Worm (Caenorhabditis elegans) whole organism, L3 larva: ENCODE data around the gene R02D5.8.

ENCODE experiments used
- R02D3.7 ChIP-seq: fragments of 150-350 bp; optimal IDR thresholded peaks from 2 replicates; lab custom pipeline; 2014; ENCODE audit warnings: missing biosample characterization, missing genetic modification characterization
- ZK546.5 ChIP-seq: sonication (generic microtip); optimal IDR thresholded peaks from 2 replicates; lab custom pipeline; 2017; ENCODE audit warnings: missing biosample characterization, missing genetic modification characterization
- aly-2 ChIP-seq: fragments of 150-350 bp; optimal IDR thresholded peaks from 2 replicates; lab custom pipeline; 2014; ENCODE audit warnings: missing biosample characterization, missing genetic modification characterization
- ama-1 ChIP-seq: fragments of 150-350 bp; optimal IDR thresholded peaks from 2 replicates; lab custom pipeline; 2018
- ceh-16 ChIP-seq: sonication (generic microtip); optimal IDR thresholded peaks from 2 replicates; lab custom pipeline; 2017; ENCODE audit warnings: missing biosample characterization, missing genetic modification characterization
- ceh-28 ChIP-seq: fragments of 150-350 bp; optimal IDR thresholded peaks from 2 replicates; lab custom pipeline; 2014; ENCODE audit warnings: missing biosample characterization, missing genetic modification reagents, missing genetic modification characterization
- ceh-9 ChIP-seq: sonication (generic microtip); optimal IDR thresholded peaks from 2 replicates; lab custom pipeline; 2018; ENCODE audit warnings: missing biosample characterization, missing genetic modification characterization
- daf-12 ChIP-seq: fragments of 150-350 bp; optimal IDR thresholded peaks from 2 replicates; lab custom pipeline; 2014; ENCODE audit warnings: missing biosample characterization, missing genetic modification reagents, missing genetic modification characterization
- egl-5 ChIP-seq: fragments of 150-350 bp; optimal IDR thresholded peaks from 2 replicates; lab custom pipeline; 2017; ENCODE audit warnings: missing biosample characterization, missing genetic modification reagents, missing genetic modification characterization, inconsistent platforms
- elt-2 ChIP-seq: sonication (generic microtip); optimal IDR thresholded peaks from 2 replicates; lab custom pipeline; 2016; ENCODE audit warnings: missing genetic modification reagents, mild to moderate bottlenecking, missing genetic modification characterization, missing compliant biosample characterization
- elt-3 ChIP-seq, 3 experiments: fragments of 150-350 bp in 1 of 3; sonication (generic microtip) in 2 of 3; optimal IDR thresholded peaks; 2 replicates in 2 of 3; 4 replicates in 1 of 3; lab custom pipeline; 2014 to 2017; ENCODE audit warnings: missing biosample characterization in 3 of 3, missing genetic modification characterization in 3 of 3
- fkh-2 ChIP-seq: fragments of 150-350 bp; optimal IDR thresholded peaks from 2 replicates; lab custom pipeline; 2014; ENCODE audit warnings: missing biosample characterization, missing genetic modification reagents, missing genetic modification characterization
- fos-1 ChIP-seq: fragments of 150-350 bp; optimal IDR thresholded peaks from 2 replicates; lab custom pipeline; 2014; ENCODE audit warnings: missing biosample characterization, missing genetic modification characterization
- hmg-11 ChIP-seq: sonication (generic microtip); optimal IDR thresholded peaks from 2 replicates; lab custom pipeline; 2016; ENCODE audit warnings: missing genetic modification characterization, missing compliant biosample characterization
- jun-1 ChIP-seq: fragments of 150-350 bp; optimal IDR thresholded peaks from 2 replicates; lab custom pipeline; 2014; ENCODE audit warnings: missing biosample characterization, missing genetic modification reagents, missing genetic modification characterization
- lin-15B ChIP-seq: fragments of 150-350 bp; optimal IDR thresholded peaks from 2 replicates; lab custom pipeline; 2014; ENCODE audit warnings: missing biosample characterization, missing genetic modification characterization
- lin-39 ChIP-seq: fragments of 150-350 bp; optimal IDR thresholded peaks from 2 replicates; lab custom pipeline; 2018; ENCODE audit warnings: missing biosample characterization, missing genetic modification reagents, missing genetic modification characterization
- mml-1 ChIP-seq: fragments of 150-350 bp; sonication (generic microtip); optimal IDR thresholded peaks from 3 replicates; lab custom pipeline; 2014; ENCODE audit warnings: missing biosample characterization, missing genetic modification characterization
- nfya-1 ChIP-seq: sonication (generic microtip); optimal IDR thresholded peaks from 2 replicates; lab custom pipeline; 2017; ENCODE audit warnings: missing genetic modification characterization, mild to moderate bottlenecking, missing compliant biosample characterization, antibody characterized with exemption, moderate library complexity; ENCODE audit not compliant: insufficient read depth
- nhr-11 ChIP-seq: fragments of 150-350 bp; optimal IDR thresholded peaks from 2 replicates; lab custom pipeline; 2014; ENCODE audit warnings: missing biosample characterization, missing genetic modification characterization
- nhr-12 ChIP-seq: fragments of 150-350 bp; optimal IDR thresholded peaks from 2 replicates; lab custom pipeline; 2014; ENCODE audit warnings: missing biosample characterization, missing genetic modification characterization
- nhr-23 ChIP-seq: fragments of 150-350 bp; optimal IDR thresholded peaks from 2 replicates; lab custom pipeline; 2014; ENCODE audit warnings: missing biosample characterization, missing genetic modification reagents, missing genetic modification characterization
- nhr-28 ChIP-seq: fragments of 150-350 bp; optimal IDR thresholded peaks from 2 replicates; lab custom pipeline; 2014; ENCODE audit warnings: missing biosample characterization, missing genetic modification characterization
- nhr-43 ChIP-seq: sonication (generic microtip); optimal IDR thresholded peaks from 2 replicates; lab custom pipeline; 2016; ENCODE audit warnings: mild to moderate bottlenecking, missing genetic modification characterization, missing compliant biosample characterization; ENCODE audit not compliant: poor library complexity, severe bottlenecking
- nhr-67 ChIP-seq: fragments of 150-350 bp; optimal IDR thresholded peaks from 2 replicates; lab custom pipeline; 2014; ENCODE audit warnings: missing biosample characterization, missing genetic modification characterization
- pha-4 ChIP-seq: fragments of 150-350 bp; optimal IDR thresholded peaks from 2 replicates; lab custom pipeline; 2014; ENCODE audit warnings: missing biosample characterization, missing genetic modification reagents, missing genetic modification characterization
- pqm-1 ChIP-seq: fragments of 150-350 bp; optimal IDR thresholded peaks from 2 replicates; lab custom pipeline; 2017; ENCODE audit warnings: missing biosample characterization, missing genetic modification characterization, inconsistent platforms
- sea-2 ChIP-seq: fragments of 150-350 bp; sonication (generic microtip); optimal IDR thresholded peaks from 4 replicates; lab custom pipeline; 2014; ENCODE audit warnings: missing biosample characterization, missing genetic modification reagents, missing genetic modification characterization
- skn-1 ChIP-seq: fragments of 150-350 bp; optimal IDR thresholded peaks from 2 replicates; lab custom pipeline; 2014; ENCODE audit warnings: missing biosample characterization, missing genetic modification characterization
- snpc-4 ChIP-seq: fragments of 150-350 bp; optimal IDR thresholded peaks from 2 replicates; lab custom pipeline; 2014; ENCODE audit warnings: missing biosample characterization, missing genetic modification characterization
- unc-62 ChIP-seq: fragments of 150-350 bp; sonication (generic microtip); optimal IDR thresholded peaks from 4 replicates; lab custom pipeline; 2014; ENCODE audit warnings: missing biosample characterization, missing genetic modification reagents, missing genetic modification characterization
- zag-1 ChIP-seq: fragments of 150-350 bp; optimal IDR thresholded peaks from 2 replicates; lab custom pipeline; 2014; ENCODE audit warnings: missing biosample characterization, missing genetic modification characterization
- ztf-4 ChIP-seq: fragments of 150-350 bp; optimal IDR thresholded peaks from 2 replicates; lab custom pipeline; 2014; ENCODE audit warnings: missing biosample characterization, missing genetic modification characterization

The R02D5.8 gene

DNA sequence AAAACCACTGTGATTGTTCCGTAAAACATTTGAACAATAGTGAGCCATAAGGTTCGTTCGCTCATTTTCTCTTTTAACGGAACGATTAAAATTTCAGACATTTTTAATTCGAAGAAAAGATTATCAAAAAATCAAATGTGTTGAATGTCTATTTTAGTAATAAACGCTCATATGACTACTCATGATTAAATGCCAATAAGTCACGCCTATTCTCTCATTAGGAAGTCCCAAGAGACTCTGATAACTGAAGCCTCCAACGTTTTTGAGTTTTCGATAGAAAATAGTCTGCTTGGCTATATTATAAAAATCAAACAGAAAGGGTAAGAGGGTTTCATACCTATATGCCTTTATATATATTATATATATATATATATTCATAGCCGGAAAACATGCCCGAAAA lies 37.0 kb upstream of the R02D5.8 start, which contains the start of gene srg-47:
TSS of gene srg-47 (minus strand) at position 101 of the 400 bp plus-strand sequence.
- no peak for TF ChIP-seq nhr-67 (tag; lab: Kevin White, UChicago)
- TF ChIP-seq snpc-4: no peak
- TF ChIP-seq R02D3.7 (tag; lab: Kevin White, UChicago): no peak
- no peak for TF ChIP-seq ceh-9 (tag; lab: Kevin White, UChicago)
- no peak for TF ChIP-seq nhr-23 (tag; lab: Kevin White, UChicago)
- no peak for TF ChIP-seq aly-2
- TF ChIP-seq sea-2 (GFP tag; lab: Kevin White, UChicago): no peak
- TF ChIP-seq nhr-28 (tag; lab: Kevin White, UChicago): no peak
- no peak for TF ChIP-seq ZK546.5 (tag; lab: Kevin White, UChicago)
- no peak for TF ChIP-seq fos-1 (tag; lab: Kevin White, UChicago)
- no peak for TF ChIP-seq zag-1 (tag; lab: Kevin White, UChicago)
- no peak for TF ChIP-seq lin-15B (tag; lab: Kevin White, UChicago)
- no peak for TF ChIP-seq egl-5 (tag; lab: Kevin White, UChicago)
- TF ChIP-seq nhr-11 (tag; lab: Kevin White, UChicago): no peak
- no peak for TF ChIP-seq elt-3 (tag; optimal IDR thresholded peaks at IDR 0.05; lab: Kevin White, UChicago)
- TF ChIP-seq nhr-12 (tag; lab: Kevin White, UChicago): no peak
- TF ChIP-seq skn-1 (tag; lab: Kevin White, UChicago): no peak
- TF ChIP-seq ceh-16 (tag; lab: Kevin White, UChicago): no peak

DNA sequence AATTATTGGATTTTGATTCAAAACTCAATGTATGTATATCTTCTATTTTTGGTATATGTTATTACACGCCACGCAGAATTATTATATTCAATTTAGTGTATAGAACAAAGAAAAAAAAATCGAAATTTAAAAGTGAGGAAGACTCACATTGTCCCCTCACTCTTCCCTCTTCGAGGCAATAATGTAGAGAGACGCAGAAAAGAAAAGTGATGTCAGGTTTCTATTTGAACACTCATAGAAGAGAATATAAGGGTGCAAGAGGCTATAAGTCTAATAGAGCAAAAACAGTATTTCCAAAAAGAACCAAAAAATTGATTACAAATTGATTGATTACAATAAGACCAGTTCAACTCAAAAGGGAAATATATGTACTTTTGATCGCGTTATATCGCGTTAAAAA lies 29.3 kb upstream of the R02D5.8 start:
- TF ChIP-seq daf-12 (tag; lab: Kevin White, UChicago) (no peak), elt-2 (tag; lab: Kevin White, UChicago) (peak; percentile 7)
- TF ChIP-seq, all 47 proteins: peak for 1

DNA sequence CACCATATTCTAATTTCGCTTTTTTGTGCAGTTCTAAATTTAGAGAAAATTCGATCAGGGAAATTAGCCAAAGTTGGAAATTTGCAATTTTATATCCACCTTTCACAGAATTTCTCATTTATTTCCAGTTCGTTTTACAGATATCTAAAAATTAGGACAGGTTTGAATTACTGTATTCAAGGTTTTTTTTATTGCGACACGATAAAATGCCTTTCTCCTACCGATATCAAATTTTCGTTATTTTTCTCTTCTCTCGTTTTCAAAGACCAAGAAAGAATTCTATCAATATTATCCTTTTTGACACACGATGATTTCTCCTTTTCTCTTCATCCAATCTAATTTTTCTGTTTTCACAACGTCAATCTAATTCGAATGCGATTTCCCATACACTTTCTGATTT lies 27.4 kb upstream of the R02D5.8 start, which contains the start of gene C53A5.13:
TSS of gene C53A5.13 (plus strand) at position 301 of the 400 bp plus-strand sequence.
- TF ChIP-seq ztf-4 (tag; lab: Kevin White, UChicago) (no peak), ceh-28 (no peak), fos-1 (tag; lab: Kevin White, UChicago) (no peak), nfya-1 (no peak), elt-2 (tag; lab: Kevin White, UChicago) (no peak), hmg-11 (tag; lab: Kevin White, UChicago) (no peak), fkh-2 (no peak), lin-39 (tag; lab: Kevin White, UChicago) (no peak), nhr-12 (tag; lab: Kevin White, UChicago) (no peak), aly-2 (no peak)

DNA sequence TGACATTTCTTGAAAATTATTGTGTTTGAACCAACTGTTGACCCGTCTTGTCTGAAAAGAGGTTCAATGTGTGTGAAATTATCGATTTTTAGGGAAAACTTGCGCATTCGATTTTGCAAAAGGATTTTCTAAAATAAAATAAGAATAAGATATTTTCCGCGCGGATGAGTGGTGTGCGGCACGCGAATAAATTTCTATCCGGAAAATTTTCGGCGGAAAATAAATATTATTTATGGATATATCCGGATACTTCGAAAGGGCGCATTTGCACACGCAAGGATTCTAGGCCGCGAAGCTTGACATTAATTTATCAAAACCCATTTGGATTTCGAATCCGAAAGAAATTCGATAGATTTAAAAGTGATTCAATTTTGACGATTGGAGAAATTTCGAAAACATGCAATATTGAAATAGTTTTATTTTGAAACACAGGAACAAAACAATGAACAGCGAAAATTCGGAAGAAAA lies 26.7 kb upstream of the R02D5.8 start, which contains the start of gene rike-1:
TSS of gene rike-1 (minus strand) at position 51 of the 468 bp plus-strand sequence.
- TF ChIP-seq egl-5 (tag; lab: Kevin White, UChicago) (no peak), ama-1 (peak; percentile 11), aly-2 (no peak), snpc-4 (peak; percentile 47), nfya-1 (peak; percentile 42), lin-15B (tag; lab: Kevin White, UChicago) (peak; percentile 62), nhr-67 (tag; lab: Kevin White, UChicago) (no peak)

DNA sequence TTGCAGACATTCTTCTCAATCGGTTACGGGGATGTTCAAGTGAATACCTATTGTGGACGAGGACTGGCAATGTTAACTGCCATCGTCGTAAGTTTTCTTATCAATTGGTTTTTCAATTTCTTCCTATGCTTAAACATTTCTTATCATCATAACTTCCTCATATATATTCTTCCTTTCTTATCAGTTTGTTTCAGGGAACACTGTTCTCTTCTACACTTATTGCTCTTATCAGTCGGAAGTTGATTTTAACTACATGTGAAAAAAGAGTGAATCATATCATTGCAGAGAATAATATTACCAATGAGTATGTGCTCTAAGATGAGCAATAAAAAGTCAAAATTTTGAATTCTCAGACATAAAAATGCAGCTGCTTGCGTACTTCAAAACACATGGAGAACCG lies 23.0 kb upstream of the R02D5.8 start:
- TF ChIP-seq pqm-1 (peak; percentile 93), elt-2 (tag; lab: Kevin White, UChicago) (peak; percentile 96), mml-1 (tag; lab: Kevin White, UChicago) (no peak), pha-4 (tag; lab: Kevin White, UChicago) (peak; percentile 77), unc-62 (GFP tag; lab: Kevin White, UChicago) (no peak), jun-1 (tag; lab: Kevin White, UChicago) (peak; percentile 92), ZK546.5 (tag; lab: Kevin White, UChicago) (no peak), nhr-43 (no peak)
